Worm (Caenorhabditis elegans) whole organism, L4 larva: ENCODE results near the gene F42C5.3.
"Not testable (repeated sequence)": the region's sequence is repeated elsewhere in the genome, so short reads cannot be mapped to it uniquely, and the experiment has no call there.

Experiments used
- F10B5.3 ChIP-seq: sonication (generic microtip); optimal IDR thresholded peaks from 2 replicates; lab custom pipeline; 2016; ENCODE audit warnings: mild to moderate bottlenecking, missing genetic modification characterization, missing compliant biosample characterization
- F37D6.2 ChIP-seq: sonication (generic microtip); optimal IDR thresholded peaks from 2 replicates; lab custom pipeline; 2016; ENCODE audit warnings: mild to moderate bottlenecking, missing genetic modification characterization, missing compliant biosample characterization
- F49E8.2 ChIP-seq: sonication (generic microtip); optimal IDR thresholded peaks from 2 replicates; lab custom pipeline; 2016; ENCODE audit warnings: missing compliant biosample characterization, mild to moderate bottlenecking, missing genetic modification characterization, borderline replicate concordance
- T20F7.1 ChIP-seq: fragments of 200-800 bp; sonication (Bioruptor generic); optimal IDR thresholded peaks from 2 replicates; lab custom pipeline; 2018; ENCODE audit warnings: mild to moderate bottlenecking, missing genetic modification characterization, missing compliant biosample characterization
- Y48G9A.11 ChIP-seq: fragments of 200-800 bp; sonication (Bioruptor generic); IDR thresholded peaks from 2 replicates; pipeline ENCODE4 v1.3.6; 2022; ENCODE audit warnings: missing genetic modification reagents, missing genetic modification characterization, missing compliant biosample characterization
- aly-2 ChIP-seq: sonication (generic microtip); optimal IDR thresholded peaks from 2 replicates; lab custom pipeline; 2018; ENCODE audit warnings: missing biosample characterization, missing genetic modification characterization
- arid-1 ChIP-seq: fragments of 200-800 bp; sonication (Bioruptor generic); conservative IDR thresholded peaks from 2 replicates; pipeline ENCODE4 v1.3.6; 2022; ENCODE audit warnings: missing genetic modification reagents, missing genetic modification characterization, missing compliant biosample characterization
- ceh-32 ChIP-seq: sonication (generic microtip); optimal IDR thresholded peaks from 2 replicates; lab custom pipeline; 2016; ENCODE audit warnings: mild to moderate bottlenecking, missing genetic modification characterization, missing compliant biosample characterization; ENCODE audit not compliant: poor library complexity
- ctbp-1 ChIP-seq: fragments of 200-800 bp; sonication (Bioruptor generic); IDR thresholded peaks from 2 replicates; pipeline ENCODE4 v1.3.6; 2022; ENCODE audit warnings: missing genetic modification reagents, missing genetic modification characterization, missing compliant biosample characterization
- daf-12 ChIP-seq: fragments of 150-350 bp; optimal IDR thresholded peaks from 2 replicates; lab custom pipeline; 2014; ENCODE audit warnings: missing biosample characterization, missing genetic modification reagents, missing genetic modification characterization
- daf-16 ChIP-seq, 3 experiments: sonication (generic microtip); optimal IDR thresholded peaks; 2 replicates each; lab custom pipeline; 2016 to 2017; ENCODE audit warnings: missing genetic modification characterization in 3 of 3, missing genetic modification reagents in 3 of 3, mild to moderate bottlenecking in 2 of 3, missing compliant biosample characterization in 2 of 3, missing biosample characterization in 1 of 3, moderate library complexity in 1 of 3
- daf-19 ChIP-seq: fragments of 200-800 bp; sonication (Bioruptor generic); conservative IDR thresholded peaks from 2 replicates; pipeline ENCODE4 v1.3.6; 2022; ENCODE audit warnings: missing genetic modification characterization, missing compliant biosample characterization
- dmd-6 ChIP-seq: fragments of 200-800 bp; sonication (Bioruptor generic); IDR thresholded peaks from 2 replicates; pipeline ENCODE4 v1.3.6; 2022; ENCODE audit warnings: missing genetic modification reagents, missing genetic modification characterization, missing compliant biosample characterization
- fos-1 ChIP-seq: fragments of 150-350 bp; optimal IDR thresholded peaks from 2 replicates; lab custom pipeline; 2014; ENCODE audit warnings: missing biosample characterization, missing genetic modification characterization
- hlh-11 ChIP-seq: fragments of 200-800 bp; sonication (Bioruptor generic); optimal IDR thresholded peaks from 2 replicates; lab custom pipeline; 2018; ENCODE audit warnings: mild to moderate bottlenecking, missing genetic modification characterization, missing compliant biosample characterization
- hlh-30 ChIP-seq: sonication (generic microtip); optimal IDR thresholded peaks from 2 replicates; lab custom pipeline; 2017; ENCODE audit warnings: antibody characterized with exemption, mild to moderate bottlenecking, missing genetic modification characterization, missing compliant biosample characterization; ENCODE audit not compliant: insufficient read depth
- lin-1 ChIP-seq: fragments of 200-800 bp; sonication (Bioruptor generic); IDR thresholded peaks from 2 replicates; pipeline ENCODE4 v1.3.6; 2022; ENCODE audit warnings: missing genetic modification reagents, missing genetic modification characterization, missing compliant biosample characterization
- lin-38 ChIP-seq: fragments of 200-800 bp; sonication (Bioruptor generic); IDR thresholded peaks from 2 replicates; pipeline ENCODE4 v1.3.6; 2022; ENCODE audit warnings: missing genetic modification reagents, missing genetic modification characterization, missing compliant biosample characterization
- mdl-1 ChIP-seq, 2 experiments: fragments of 150-350 bp in 1 of 2; sonication (generic microtip) in 1 of 2; optimal IDR thresholded peaks; 2 replicates each; lab custom pipeline; 2014 to 2017; ENCODE audit warnings: missing biosample characterization in 2 of 2, missing genetic modification characterization in 2 of 2
- mdt-29 ChIP-seq: fragments of 200-800 bp; sonication (Bioruptor generic); IDR thresholded peaks from 2 replicates; pipeline ENCODE4 v1.3.6; 2022; ENCODE audit warnings: missing genetic modification reagents, missing genetic modification characterization, missing compliant biosample characterization
- nhr-10 ChIP-seq: fragments of 150-350 bp; optimal IDR thresholded peaks from 2 replicates; lab custom pipeline; 2014; ENCODE audit warnings: missing biosample characterization, missing genetic modification characterization
- nhr-102 ChIP-seq: sonication (generic microtip); optimal IDR thresholded peaks from 2 replicates; lab custom pipeline; 2016; ENCODE audit warnings: mild to moderate bottlenecking, missing genetic modification characterization, moderate library complexity, missing compliant biosample characterization
- nhr-237 ChIP-seq: sonication (generic microtip); optimal IDR thresholded peaks from 2 replicates; lab custom pipeline; 2017; ENCODE audit warnings: missing biosample characterization, missing genetic modification characterization
- nhr-25 ChIP-seq: sonication (generic microtip); optimal IDR thresholded peaks from 2 replicates; lab custom pipeline; 2017; ENCODE audit warnings: missing genetic modification characterization, mild to moderate bottlenecking, missing compliant biosample characterization, antibody characterized with exemption, moderate library complexity, borderline replicate concordance; ENCODE audit not compliant: insufficient read depth
- nhr-28 ChIP-seq: fragments of 150-350 bp; optimal IDR thresholded peaks from 2 replicates; lab custom pipeline; 2014; ENCODE audit warnings: missing biosample characterization, missing genetic modification characterization
- nhr-42 ChIP-seq: fragments of 200-800 bp; sonication (Bioruptor generic); IDR thresholded peaks from 2 replicates; pipeline ENCODE4 v1.3.6; 2022; ENCODE audit warnings: missing genetic modification characterization, missing compliant biosample characterization
- nhr-48 ChIP-seq: sonication (generic microtip); optimal IDR thresholded peaks from 2 replicates; lab custom pipeline; 2016; ENCODE audit warnings: mild to moderate bottlenecking, missing genetic modification characterization, missing compliant biosample characterization
- nhr-76 ChIP-seq: fragments of 150-350 bp; optimal IDR thresholded peaks from 2 replicates; lab custom pipeline; 2014; ENCODE audit warnings: missing biosample characterization, missing genetic modification characterization
- nhr-77 ChIP-seq: fragments of 150-350 bp; optimal IDR thresholded peaks from 2 replicates; lab custom pipeline; 2014; ENCODE audit warnings: missing biosample characterization, missing genetic modification characterization
- pqm-1 ChIP-seq: sonication (generic microtip); optimal IDR thresholded peaks from 2 replicates; lab custom pipeline; 2017; ENCODE audit warnings: missing biosample characterization, missing genetic modification characterization
- saeg-2 ChIP-seq: fragments of 200-800 bp; sonication (Bioruptor generic); IDR thresholded peaks from 2 replicates; pipeline ENCODE4 v1.3.6; 2022; ENCODE audit warnings: missing genetic modification reagents, missing genetic modification characterization, missing compliant biosample characterization
- skn-1 ChIP-seq: fragments of 150-350 bp; optimal IDR thresholded peaks from 2 replicates; lab custom pipeline; 2014; ENCODE audit warnings: missing biosample characterization, missing genetic modification characterization
- snpc-1.2 ChIP-seq: fragments of 200-800 bp; sonication (Bioruptor generic); IDR thresholded peaks from 2 replicates; pipeline ENCODE4 v1.3.6; 2022; ENCODE audit warnings: missing genetic modification reagents, missing genetic modification characterization, missing compliant biosample characterization
- spr-1 ChIP-seq: sonication (generic microtip); optimal IDR thresholded peaks from 2 replicates; lab custom pipeline; 2016; ENCODE audit warnings: mild to moderate bottlenecking, missing genetic modification characterization, missing compliant biosample characterization
- unc-130 ChIP-seq: sonication (generic microtip); optimal IDR thresholded peaks from 2 replicates; lab custom pipeline; 2016; ENCODE audit warnings: missing genetic modification reagents, missing genetic modification characterization, missing compliant biosample characterization
- zag-1 ChIP-seq: fragments of 150-350 bp; optimal IDR thresholded peaks from 2 replicates; lab custom pipeline; 2014; ENCODE audit warnings: missing biosample characterization, missing genetic modification characterization
- zfp-2 ChIP-seq: sonication (generic microtip); optimal IDR thresholded peaks from 2 replicates; lab custom pipeline; 2016; ENCODE audit warnings: mild to moderate bottlenecking, missing genetic modification characterization, missing compliant biosample characterization
- ztf-7 ChIP-seq: fragments of 150-350 bp; optimal IDR thresholded peaks from 2 replicates; lab custom pipeline; 2014; ENCODE audit warnings: missing biosample characterization, missing genetic modification characterization

Gene F42C5.3

DNA sequence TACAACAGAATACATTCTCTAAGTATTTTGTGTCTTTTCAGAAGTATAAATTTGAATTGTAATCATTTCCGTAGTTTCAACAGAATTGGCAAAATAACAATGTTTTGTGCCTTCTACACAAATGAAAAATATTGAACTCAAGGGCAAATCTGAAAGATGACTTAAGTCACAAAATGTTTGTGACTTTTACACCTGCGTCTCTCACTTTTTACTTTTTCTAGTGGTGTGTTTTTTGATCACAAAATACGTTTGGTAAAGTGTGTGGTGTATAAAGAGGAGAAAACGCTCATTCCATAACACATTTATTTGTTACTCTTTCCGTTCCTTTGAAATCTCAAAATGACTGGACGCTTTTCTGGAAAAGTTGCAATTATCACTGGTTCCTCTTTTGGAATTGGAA is 26.8 kb downstream of the F42C5.3 start, which contains the start of gene C06E4.3 (continued):
- TF ChIP-seq daf-19 (GFP tag; lab: Robert Waterston, UW) = no peak
- no peak for TF ChIP-seq lin-1 (GFP tag; lab: Robert Waterston, UW)
- no peak for TF ChIP-seq zfp-2 (tag; lab: Kevin White, UChicago)
- TF ChIP-seq F10B5.3 (tag; lab: Kevin White, UChicago) = no peak
- no peak for TF ChIP-seq ctbp-1
- TF ChIP-seq Y48G9A.11 = no peak
- no peak for TF ChIP-seq arid-1 (GFP tag; lab: Robert Waterston, UW)
- peak; percentile 81 for TF ChIP-seq dmd-6 (GFP tag; lab: Robert Waterston, UW)
- TF ChIP-seq snpc-1.2 (GFP tag; lab: Robert Waterston, UW) = no peak
- no peak for TF ChIP-seq T20F7.1 (GFP tag; lab: Kevin White, UChicago)
- TF ChIP-seq ceh-32 (tag; lab: Kevin White, UChicago) = no peak
- no peak for TF ChIP-seq daf-12 (tag; lab: Kevin White, UChicago)
- TF ChIP-seq F49E8.2 (tag; lab: Kevin White, UChicago) = no peak
- no peak for TF ChIP-seq lin-38 (GFP tag; lab: Robert Waterston, UW)
- no peak for TF ChIP-seq nhr-48 (tag; lab: Kevin White, UChicago)
- no peak for TF ChIP-seq nhr-10 (tag; lab: Kevin White, UChicago)
- TF ChIP-seq aly-2 (tag; lab: Kevin White, UChicago) = no peak
- TF ChIP-seq fos-1 (tag; lab: Kevin White, UChicago) = no peak
- no peak for TF ChIP-seq pqm-1
- peak; percentile 71 for TF ChIP-seq nhr-102 (tag; lab: Kevin White, UChicago)
- no peak for TF ChIP-seq daf-16 (GFP tag; optimal IDR thresholded peaks at IDR 0.05; lab: Kevin White, UChicago)
- no peak for TF ChIP-seq daf-16 (tag; optimal IDR thresholded peaks at IDR 0.05; lab: Kevin White, UChicago)

- TF ChIP-seq zag-1 (tag; lab: Kevin White, UChicago) = no peak
- peak in 1 of 2 experiments; percentile 66 for TF ChIP-seq mdl-1 (tag; optimal IDR thresholded peaks at IDR 0.05; lab: Kevin White, UChicago)
- no peak for TF ChIP-seq nhr-76
- TF ChIP-seq mdt-29 (GFP tag; lab: Robert Waterston, UW) = no peak
- no peak for TF ChIP-seq hlh-11
- no peak for TF ChIP-seq F37D6.2 (tag; lab: Kevin White, UChicago)
- no peak for TF ChIP-seq saeg-2
- peak; percentile 82 for TF ChIP-seq dmd-6 (GFP tag; lab: Robert Waterston, UW)
- no peak for TF ChIP-seq nhr-25 (tag; lab: Kevin White, UChicago)
- no peak for TF ChIP-seq daf-16 (GFP tag; optimal IDR thresholded peaks at IDR 0.05; lab: Kevin White, UChicago)
- TF ChIP-seq daf-16 (tag; optimal IDR thresholded peaks at IDR 0.05; lab: Kevin White, UChicago) = peak; percentile 23
- no peak for TF ChIP-seq unc-130 (GFP tag; lab: Kevin White, UChicago)
- peak; percentile 92 for TF ChIP-seq nhr-102 (tag; lab: Kevin White, UChicago)
- peak; percentile 96 for TF ChIP-seq nhr-28 (tag; lab: Kevin White, UChicago)
- TF ChIP-seq spr-1 (tag; lab: Kevin White, UChicago) = no peak
- no peak for TF ChIP-seq skn-1 (tag; lab: Kevin White, UChicago)
- TF ChIP-seq nhr-237 (tag; lab: Kevin White, UChicago) = no peak
- peak; percentile 43 for TF ChIP-seq pqm-1
- no peak for TF ChIP-seq ztf-7 (tag; lab: Kevin White, UChicago)
- TF ChIP-seq nhr-42 = no peak
- peak; percentile 62 for TF ChIP-seq hlh-30 (tag; lab: Kevin White, UChicago)
- peak; percentile 7 for TF ChIP-seq nhr-77
- TF ChIP-seq Y48G9A.11 = no peak
Observed at ce11 chrIV:7258253-7258652, 29.1 kb downstream of the F42C5.3 start, which contains the start of gene C06E4.6. TSS of gene C06E4.6 (minus strand) at chrIV:7258303.

- TF ChIP-seq mdt-29 (GFP tag; lab: Robert Waterston, UW); ctbp-1; F49E8.2 (tag; lab: Kevin White, UChicago): not testable (repeated sequence)
Observed at ce11 chrIV:7254690-7255089, 32.7 kb downstream of the F42C5.3 start, which contains the start of gene C06E4.5. TSS of gene C06E4.5 (plus strand) at chrIV:7254990.
